Worm (Caenorhabditis elegans) whole organism, L4 larva: ENCODE results near the gene pot-1.
A peak's percentile ranks its signal among the peaks of the same experiment; 100 is the strongest.

Source experiments
- F10B5.3 ChIP-seq: sonication (generic microtip); optimal IDR thresholded peaks from 2 replicates; lab custom pipeline; 2016; ENCODE audit warnings: mild to moderate bottlenecking, missing genetic modification characterization, missing compliant biosample characterization
- F49E8.2 ChIP-seq: sonication (generic microtip); optimal IDR thresholded peaks from 2 replicates; lab custom pipeline; 2016; ENCODE audit warnings: missing compliant biosample characterization, mild to moderate bottlenecking, missing genetic modification characterization, borderline replicate concordance
- R02D3.7 ChIP-seq: fragments of 150-350 bp; sonication (generic microtip); optimal IDR thresholded peaks from 3 replicates; lab custom pipeline; 2014; ENCODE audit warnings: missing biosample characterization, missing genetic modification characterization
- T20F7.1 ChIP-seq: fragments of 200-800 bp; sonication (Bioruptor generic); optimal IDR thresholded peaks from 2 replicates; lab custom pipeline; 2018; ENCODE audit warnings: mild to moderate bottlenecking, missing genetic modification characterization, missing compliant biosample characterization
- Y5F2A.4 ChIP-seq: fragments of 200-800 bp; sonication (Bioruptor generic); optimal IDR thresholded peaks from 2 replicates; lab custom pipeline; 2018; ENCODE audit warnings: mild to moderate bottlenecking, missing genetic modification characterization, missing compliant biosample characterization
- ZK546.5 ChIP-seq, 2 experiments: sonication (generic microtip); optimal IDR thresholded peaks; 2 replicates each; lab custom pipeline; 2017; ENCODE audit warnings: missing biosample characterization in 2 of 2, missing genetic modification characterization in 2 of 2
- ceh-28 ChIP-seq: fragments of 150-350 bp; optimal IDR thresholded peaks from 2 replicates; lab custom pipeline; 2014; ENCODE audit warnings: missing biosample characterization, missing genetic modification reagents, missing genetic modification characterization
- ceh-44 ChIP-seq: fragments of 200-800 bp; sonication (Bioruptor generic); IDR thresholded peaks from 2 replicates; pipeline ENCODE4 v1.3.6; 2022; ENCODE audit warnings: missing genetic modification reagents, missing genetic modification characterization, missing compliant biosample characterization
- ces-1 ChIP-seq: fragments of 150-350 bp; sonication (generic microtip); optimal IDR thresholded peaks from 4 replicates; lab custom pipeline; 2014; ENCODE audit warnings: missing biosample characterization, missing genetic modification reagents, missing genetic modification characterization
- cey-2 ChIP-seq: sonication (generic microtip); optimal IDR thresholded peaks from 3 replicates; lab custom pipeline; 2017; ENCODE audit warnings: missing genetic modification characterization, mild to moderate bottlenecking, missing compliant biosample characterization, antibody characterized with exemption, borderline replicate concordance; ENCODE audit not compliant: insufficient read depth
- daf-12 ChIP-seq: fragments of 150-350 bp; optimal IDR thresholded peaks from 2 replicates; lab custom pipeline; 2014; ENCODE audit warnings: missing biosample characterization, missing genetic modification reagents, missing genetic modification characterization
- daf-8 ChIP-seq: fragments of 200-800 bp; sonication (Bioruptor generic); IDR thresholded peaks from 2 replicates; pipeline ENCODE4 v1.3.6; 2022; ENCODE audit warnings: missing genetic modification characterization, missing compliant biosample characterization
- dmd-6 ChIP-seq: fragments of 200-800 bp; sonication (Bioruptor generic); IDR thresholded peaks from 2 replicates; pipeline ENCODE4 v1.3.6; 2022; ENCODE audit warnings: missing genetic modification reagents, missing genetic modification characterization, missing compliant biosample characterization
- dmd-9 ChIP-seq: fragments of 200-800 bp; sonication (Bioruptor generic); IDR thresholded peaks from 2 replicates; pipeline ENCODE4 v1.3.6; 2022; ENCODE audit warnings: missing genetic modification reagents, missing genetic modification characterization, missing compliant biosample characterization
- egl-27 ChIP-seq: sonication (generic microtip); optimal IDR thresholded peaks from 3 replicates; lab custom pipeline; 2017; ENCODE audit warnings: missing biosample characterization, missing genetic modification reagents, missing genetic modification characterization
- egl-43 ChIP-seq: fragments of 200-800 bp; sonication (Bioruptor generic); IDR thresholded peaks from 2 replicates; pipeline ENCODE4 v1.3.6; 2022; ENCODE audit warnings: missing genetic modification reagents, missing genetic modification characterization, missing compliant biosample characterization
- fkh-10 ChIP-seq: fragments of 150-350 bp; optimal IDR thresholded peaks from 2 replicates; lab custom pipeline; 2014; ENCODE audit warnings: missing biosample characterization, missing genetic modification reagents, missing genetic modification characterization
- fos-1 ChIP-seq: fragments of 150-350 bp; optimal IDR thresholded peaks from 2 replicates; lab custom pipeline; 2014; ENCODE audit warnings: missing biosample characterization, missing genetic modification characterization
- gei-8 ChIP-seq: fragments of 200-800 bp; sonication (Bioruptor generic); optimal IDR thresholded peaks from 2 replicates; lab custom pipeline; 2018; ENCODE audit warnings: mild to moderate bottlenecking, missing genetic modification characterization, missing compliant biosample characterization
- hif-1 ChIP-seq, 2 experiments: sonication (generic microtip); optimal IDR thresholded peaks; 2 replicates each; lab custom pipeline; 2016 to 2017; ENCODE audit warnings: missing compliant biosample characterization in 2 of 2, missing genetic modification characterization in 2 of 2, missing genetic modification reagents in 2 of 2, missing genotype in 2 of 2, mild to moderate bottlenecking in 1 of 2
- hlh-30 ChIP-seq: sonication (generic microtip); optimal IDR thresholded peaks from 2 replicates; lab custom pipeline; 2017; ENCODE audit warnings: antibody characterized with exemption, mild to moderate bottlenecking, missing genetic modification characterization, missing compliant biosample characterization; ENCODE audit not compliant: insufficient read depth
- hmg-1.1 ChIP-seq: fragments of 200-800 bp; sonication (Bioruptor generic); IDR thresholded peaks from 2 replicates; pipeline ENCODE4 v1.3.6; 2022; ENCODE audit warnings: missing genetic modification reagents, missing genetic modification characterization, missing compliant biosample characterization
- lim-7 ChIP-seq: fragments of 200-800 bp; sonication (Bioruptor generic); IDR thresholded peaks from 2 replicates; pipeline ENCODE4 v1.3.6; 2022; ENCODE audit warnings: missing genetic modification characterization, missing compliant biosample characterization
- lin-15B ChIP-seq: fragments of 150-350 bp; sonication (generic microtip); optimal IDR thresholded peaks from 3 replicates; lab custom pipeline; 2014; ENCODE audit warnings: missing biosample characterization, missing genetic modification characterization
- lin-39 ChIP-seq: fragments of 150-350 bp; optimal IDR thresholded peaks from 2 replicates; lab custom pipeline; 2014; ENCODE audit warnings: missing biosample characterization, missing genetic modification reagents, missing genetic modification characterization
- lir-3 ChIP-seq: sonication (generic microtip); optimal IDR thresholded peaks from 2 replicates; lab custom pipeline; 2016; ENCODE audit warnings: mild to moderate bottlenecking, missing genetic modification characterization, missing compliant biosample characterization
- madf-9 ChIP-seq: fragments of 200-800 bp; sonication (Bioruptor generic); conservative IDR thresholded peaks from 2 replicates; pipeline ENCODE4 v1.3.6; 2022; ENCODE audit warnings: missing genetic modification reagents, missing genetic modification characterization, missing compliant biosample characterization
- mdl-1 ChIP-seq, 2 experiments: fragments of 150-350 bp in 1 of 2; sonication (generic microtip) in 1 of 2; optimal IDR thresholded peaks; 2 replicates each; lab custom pipeline; 2014 to 2017; ENCODE audit warnings: missing biosample characterization in 2 of 2, missing genetic modification characterization in 2 of 2
- mdt-29 ChIP-seq: fragments of 200-800 bp; sonication (Bioruptor generic); IDR thresholded peaks from 2 replicates; pipeline ENCODE4 v1.3.6; 2022; ENCODE audit warnings: missing genetic modification reagents, missing genetic modification characterization, missing compliant biosample characterization
- mep-1 ChIP-seq: fragments of 150-350 bp; sonication (generic microtip); optimal IDR thresholded peaks from 3 replicates; lab custom pipeline; 2014; ENCODE audit warnings: missing biosample characterization, missing genetic modification characterization
- mes-2 ChIP-seq: sonication (generic microtip); optimal IDR thresholded peaks from 2 replicates; lab custom pipeline; 2016; ENCODE audit warnings: missing genotype, mild to moderate bottlenecking, missing genetic modification characterization, missing compliant biosample characterization; ENCODE audit not compliant: poor library complexity, severe bottlenecking
- mxl-2 ChIP-seq: fragments of 200-800 bp; sonication (Bioruptor generic); conservative IDR thresholded peaks from 2 replicates; pipeline ENCODE4 v1.3.6; 2022; ENCODE audit warnings: missing genetic modification reagents, missing genetic modification characterization, missing compliant biosample characterization
- mxl-3 ChIP-seq: fragments of 200-800 bp; sonication (Bioruptor generic); optimal IDR thresholded peaks from 2 replicates; lab custom pipeline; 2018; ENCODE audit warnings: mild to moderate bottlenecking, missing genetic modification characterization, missing compliant biosample characterization
- nhr-10 ChIP-seq: fragments of 150-350 bp; optimal IDR thresholded peaks from 2 replicates; lab custom pipeline; 2014; ENCODE audit warnings: missing biosample characterization, missing genetic modification characterization
- nhr-102 ChIP-seq: sonication (generic microtip); optimal IDR thresholded peaks from 2 replicates; lab custom pipeline; 2016; ENCODE audit warnings: mild to moderate bottlenecking, missing genetic modification characterization, moderate library complexity, missing compliant biosample characterization
- nhr-11 ChIP-seq: fragments of 150-350 bp; optimal IDR thresholded peaks from 2 replicates; lab custom pipeline; 2014; ENCODE audit warnings: missing biosample characterization, missing genetic modification characterization
- nhr-48 ChIP-seq: sonication (generic microtip); optimal IDR thresholded peaks from 2 replicates; lab custom pipeline; 2016; ENCODE audit warnings: mild to moderate bottlenecking, missing genetic modification characterization, missing compliant biosample characterization
- nhr-76 ChIP-seq: fragments of 150-350 bp; optimal IDR thresholded peaks from 2 replicates; lab custom pipeline; 2014; ENCODE audit warnings: missing biosample characterization, missing genetic modification characterization
- nhr-77 ChIP-seq: fragments of 150-350 bp; optimal IDR thresholded peaks from 2 replicates; lab custom pipeline; 2014; ENCODE audit warnings: missing biosample characterization, missing genetic modification characterization
- php-3 ChIP-seq: fragments of 200-800 bp; sonication (Bioruptor generic); IDR thresholded peaks from 2 replicates; pipeline ENCODE4 v1.3.6; 2022; ENCODE audit warnings: missing genetic modification reagents, missing genetic modification characterization, missing compliant biosample characterization
- set-16 ChIP-seq: fragments of 200-800 bp; sonication (Bioruptor generic); IDR thresholded peaks from 2 replicates; pipeline ENCODE4 v1.3.6; 2022; ENCODE audit warnings: missing genetic modification reagents, missing genetic modification characterization, missing compliant biosample characterization
- skn-1 ChIP-seq: fragments of 150-350 bp; optimal IDR thresholded peaks from 2 replicates; lab custom pipeline; 2014; ENCODE audit warnings: missing biosample characterization, missing genetic modification characterization
- snpc-1.2 ChIP-seq: fragments of 200-800 bp; sonication (Bioruptor generic); IDR thresholded peaks from 2 replicates; pipeline ENCODE4 v1.3.6; 2022; ENCODE audit warnings: missing genetic modification reagents, missing genetic modification characterization, missing compliant biosample characterization
- spr-1 ChIP-seq: sonication (generic microtip); optimal IDR thresholded peaks from 2 replicates; lab custom pipeline; 2016; ENCODE audit warnings: mild to moderate bottlenecking, missing genetic modification characterization, missing compliant biosample characterization
- tag-97 ChIP-seq: fragments of 200-800 bp; sonication (Bioruptor generic); IDR thresholded peaks from 2 replicates; pipeline ENCODE4 v1.3.6; 2022; ENCODE audit warnings: missing genetic modification characterization, missing compliant biosample characterization
- vab-7 ChIP-seq: fragments of 200-800 bp; sonication (Bioruptor generic); IDR thresholded peaks from 2 replicates; pipeline ENCODE4 v1.3.6; 2022; ENCODE audit warnings: missing genetic modification reagents, missing genetic modification characterization, missing compliant biosample characterization
- zag-1 ChIP-seq: fragments of 150-350 bp; optimal IDR thresholded peaks from 2 replicates; lab custom pipeline; 2014; ENCODE audit warnings: missing biosample characterization, missing genetic modification characterization
- zfp-2 ChIP-seq: sonication (generic microtip); optimal IDR thresholded peaks from 2 replicates; lab custom pipeline; 2016; ENCODE audit warnings: mild to moderate bottlenecking, missing genetic modification characterization, missing compliant biosample characterization
- zip-11 ChIP-seq: fragments of 200-800 bp; sonication (Bioruptor generic); IDR thresholded peaks from 2 replicates; pipeline ENCODE4 v1.3.6; 2022; ENCODE audit warnings: missing genetic modification characterization, missing compliant biosample characterization
- zip-2 ChIP-seq: fragments of 150-350 bp; optimal IDR thresholded peaks from 2 replicates; lab custom pipeline; 2014; ENCODE audit warnings: missing biosample characterization, missing genetic modification characterization

pot-1 gene

ce11 chrIII:7162065-7162762 lies 28.7 kb upstream of the pot-1 start, which contains the start of the genes syf-2 and K04G7.1 (continued):
- peak; percentile 42; the same call in 1 of the 2 replicates for TF ChIP-seq madf-9 (GFP tag; lab: Robert Waterston, UW)
- no peak for TF ChIP-seq egl-27 (tag; lab: Kevin White, UChicago)
- TF ChIP-seq nhr-10 (tag; lab: Kevin White, UChicago): no peak
- TF ChIP-seq vab-7 (GFP tag; lab: Robert Waterston, UW): peak; percentile 47; the same call in 1 of the 2 replicates
- TF ChIP-seq ceh-44 (GFP tag; lab: Robert Waterston, UW): no peak
- no peak for TF ChIP-seq gei-8 (GFP tag; lab: Kevin White, UChicago)
- peak; percentile 92 for TF ChIP-seq nhr-77 (tag; lab: Kevin White, UChicago)
- TF ChIP-seq tag-97 (GFP tag; lab: Robert Waterston, UW): no peak
- no peak for TF ChIP-seq lim-7 (GFP tag; lab: Robert Waterston, UW)
- TF ChIP-seq daf-12 (tag; lab: Kevin White, UChicago): no peak
- TF ChIP-seq mdl-1 (tag; optimal IDR thresholded peaks at IDR 0.05; lab: Kevin White, UChicago): peak in 1 of 2 experiments; percentile 48
- no peak for TF ChIP-seq php-3 (GFP tag; lab: Robert Waterston, UW)
- peak; percentile 27 for TF ChIP-seq mxl-3 (GFP tag; lab: Kevin White, UChicago)
- peak in 1 of 2 experiments; percentile 79 for TF ChIP-seq hif-1 (tag; optimal IDR thresholded peaks at IDR 0.05; lab: Kevin White, UChicago)
- TF ChIP-seq ceh-28: no peak
- TF ChIP-seq spr-1 (tag; lab: Kevin White, UChicago): peak; percentile 23
- peak; percentile 96 for TF ChIP-seq mep-1
- TF ChIP-seq T20F7.1 (GFP tag; lab: Kevin White, UChicago): peak; percentile 91
- TF ChIP-seq nhr-11: peak; percentile 85
- peak; percentile 83 for TF ChIP-seq hmg-1.1 (GFP tag; lab: Robert Waterston, UW)
- TF ChIP-seq fkh-10 (GFP tag; lab: Kevin White, UChicago): peak; percentile 88
- peak; percentile 48 for TF ChIP-seq nhr-102 (tag; lab: Kevin White, UChicago)
- no peak for TF ChIP-seq F10B5.3 (tag; lab: Kevin White, UChicago)
- TF ChIP-seq skn-1 (tag; lab: Kevin White, UChicago): no peak
- peak; percentile 77 for TF ChIP-seq dmd-9 (GFP tag; lab: Robert Waterston, UW)
- peak; percentile 6 for TF ChIP-seq F49E8.2 (tag; lab: Kevin White, UChicago)
- TF ChIP-seq lin-39 (tag; lab: Kevin White, UChicago): no peak
- TF ChIP-seq R02D3.7 (tag; lab: Kevin White, UChicago): no peak
- TF ChIP-seq egl-43 (GFP tag; lab: Robert Waterston, UW): peak; percentile 67; the same call in 1 of the 2 replicates
- no peak for TF ChIP-seq mxl-2 (GFP tag; lab: Robert Waterston, UW)
- no peak for TF ChIP-seq Y5F2A.4 (GFP tag; lab: Kevin White, UChicago)
- no peak for TF ChIP-seq ces-1 (GFP tag; lab: Kevin White, UChicago)
- TF ChIP-seq zip-11 (GFP tag; lab: Robert Waterston, UW): no peak
- no peak for TF ChIP-seq zip-2 (tag; lab: Kevin White, UChicago)
- no peak for TF ChIP-seq snpc-1.2 (GFP tag; lab: Robert Waterston, UW)
- TF ChIP-seq nhr-76 (tag; lab: Kevin White, UChicago): no peak
- no peak for TF ChIP-seq daf-8 (GFP tag; lab: Robert Waterston, UW)
- TF ChIP-seq zfp-2: peak; percentile 80
- peak; percentile 79 for TF ChIP-seq lin-15B
- TF ChIP-seq ZK546.5 (tag; optimal IDR thresholded peaks at IDR 0.05; lab: Kevin White, UChicago): peak in 1 of 2 experiments; percentile 18
- TF ChIP-seq mes-2 (tag; lab: Kevin White, UChicago): peak; percentile 91
- no peak for TF ChIP-seq fos-1 (tag; lab: Kevin White, UChicago)
- peak; percentile 45; the same call in 1 of the 2 replicates for TF ChIP-seq mdt-29 (GFP tag; lab: Robert Waterston, UW)
- no peak for TF ChIP-seq lir-3 (tag; lab: Kevin White, UChicago)
- peak; percentile 27; the same call in 1 of the 2 replicates for TF ChIP-seq set-16
- peak; percentile 28 for TF ChIP-seq nhr-48 (tag; lab: Kevin White, UChicago)
- TF ChIP-seq zag-1 (tag; lab: Kevin White, UChicago): peak; percentile 2
- TF ChIP-seq hlh-30 (tag; lab: Kevin White, UChicago): peak; percentile 94
- no peak for TF ChIP-seq cey-2 (tag; lab: Kevin White, UChicago)
- TF ChIP-seq dmd-6 (GFP tag; lab: Robert Waterston, UW): peak; percentile 84
